Fruit fly (Drosophila melanogaster): ENCODE results near the gene tfc.
A peak's percentile ranks its signal among the peaks of the same experiment; 100 is the strongest.

tfc gene

DNA sequence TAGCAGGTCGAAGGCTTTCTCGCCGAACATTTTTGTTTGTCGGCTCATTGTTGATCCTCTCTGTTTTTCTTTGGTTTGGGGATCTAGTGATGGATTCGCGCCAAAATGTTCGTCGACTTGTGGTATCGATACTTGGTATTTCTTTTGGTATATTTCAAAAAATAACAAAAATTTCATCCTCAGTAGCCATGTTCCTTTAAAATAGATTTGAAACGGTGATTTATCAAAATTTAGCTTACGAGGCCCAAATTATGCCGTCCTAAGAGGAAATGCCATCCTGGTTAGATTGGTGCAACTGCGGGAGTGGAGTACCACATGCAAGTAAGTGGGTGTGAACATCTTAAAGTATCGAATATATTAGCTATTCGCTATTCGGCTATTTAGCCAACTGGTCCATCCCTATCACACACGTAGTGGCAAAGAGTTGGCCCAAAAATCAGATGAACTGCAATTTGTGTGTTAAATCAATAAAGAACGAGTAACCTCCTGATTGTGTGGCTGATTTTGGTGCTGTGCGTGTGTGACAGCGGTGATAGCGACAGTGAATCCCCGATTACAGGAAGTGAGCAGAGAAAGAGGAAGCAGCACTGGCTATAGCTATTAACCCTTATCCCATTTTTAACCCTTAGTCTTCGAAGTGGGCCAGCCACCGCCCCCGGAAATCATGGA is 8.5 kb upstream of the tfc start, which contains the start of the genes Psf1 and Sac1 (continued):
- no peak for TF ChIP-seq run (tag; optimal IDR thresholded peaks at IDR 0.05)
- TF ChIP-seq dan (GFP tag; IDR thresholded peaks at IDR 0.05), result no peak
- TF ChIP-seq CG5245 (GFP tag; optimal IDR thresholded peaks at IDR 0.05), result peak; percentile 22
- peak; percentile 76 for TF ChIP-seq lilli (GFP tag; optimal IDR thresholded peaks at IDR 0.05)
- peak; percentile 80 for TF ChIP-seq CG14860 (GFP tag; IDR thresholded peaks at IDR 0.05; ENCODE audit: partially characterized antibody)
- peak; percentile 87 for TF ChIP-seq sens (GFP tag)
- peak; percentile 78 for TF ChIP-seq Bgb (GFP tag; IDR thresholded peaks at IDR 0.05; ENCODE audit: partially characterized antibody)
- peak in 1 of 2 experiments; percentile 27 for TF ChIP-seq insv (GFP tag; optimal IDR thresholded peaks at IDR 0.05)
- TF ChIP-seq CG11456 (GFP tag; IDR thresholded peaks at IDR 0.05), result peak; percentile 34; the same call in 1 of the 3 replicates
- peak; percentile 55 for TF ChIP-seq ind (GFP tag; optimal IDR thresholded peaks at IDR 0.05)
- TF ChIP-seq H15 (GFP tag; IDR thresholded peaks at IDR 0.05), result no peak
- peak; percentile 58; the same call in 1 of the 3 replicates for TF ChIP-seq dysf (GFP tag; IDR thresholded peaks at IDR 0.05)
- peak; percentile 38 for TF ChIP-seq CG8089 (GFP tag; optimal IDR thresholded peaks at IDR 0.05)
- TF ChIP-seq Max (GFP tag; optimal IDR thresholded peaks at IDR 0.05), result peak; percentile 60
- peak; percentile 74 for TF ChIP-seq dm (GFP tag; optimal IDR thresholded peaks at IDR 0.05)
- TF ChIP-seq NfI (GFP tag; optimal IDR thresholded peaks at IDR 0.05), result peak; percentile 53
- 0 out of 2 replicates have a peak, but pooled peaks have one; percentile 32 for TF ChIP-seq cas (GFP tag; IDR thresholded peaks at IDR 0.05)
- TF ChIP-seq CG15601 (tag; optimal IDR thresholded peaks at IDR 0.05), result peak; percentile 60
- TF ChIP-seq zen2 (GFP tag; IDR thresholded peaks at IDR 0.05; ENCODE audit: partially characterized antibody), result peak; percentile 53; the same call in 1 of the 3 replicates
- no peak for TF ChIP-seq peb (GFP tag; IDR thresholded peaks at IDR 0.05)
- TF ChIP-seq TFAM (GFP tag; optimal IDR thresholded peaks at IDR 0.05), result no peak
- TF ChIP-seq CG10565 (GFP tag; optimal IDR thresholded peaks at IDR 0.05), result no peak
- TF ChIP-seq Stat92E (GFP tag; optimal IDR thresholded peaks at IDR 0.05), result peak in 1 of 3 experiments; percentile 66
- peak; percentile 22 for TF ChIP-seq zen (tag; optimal IDR thresholded peaks at IDR 0.05)
- peak; percentile 76 for TF ChIP-seq phol (tag; optimal IDR thresholded peaks at IDR 0.05)
- peak; percentile 7 for TF ChIP-seq eyg (GFP tag; optimal IDR thresholded peaks at IDR 0.05)
- TF ChIP-seq grau (tag; optimal IDR thresholded peaks at IDR 0.05), result peak; percentile 58
- peak; percentile 95 for TF ChIP-seq Scr (GFP tag; IDR thresholded peaks at IDR 0.05; ENCODE audit: partially characterized antibody)
- TF ChIP-seq gcm2 (GFP tag; optimal IDR thresholded peaks at IDR 0.05), result no peak
- peak; percentile 93 for TF ChIP-seq knrl (GFP tag; IDR thresholded peaks at IDR 0.05; ENCODE audit: partially characterized antibody)
- peak; percentile 71 for TF ChIP-seq Lhr (GFP tag; optimal IDR thresholded peaks at IDR 0.05)
- TF ChIP-seq az2 (GFP tag; optimal IDR thresholded peaks at IDR 0.05), result no peak
- TF ChIP-seq CG1603 (tag; optimal IDR thresholded peaks at IDR 0.05), result peak; percentile 71
- TF ChIP-seq CHES-1-like (GFP tag; optimal IDR thresholded peaks at IDR 0.05), result peak; percentile 66
- TF ChIP-seq grn (GFP tag; optimal IDR thresholded peaks at IDR 0.05), result no peak
- peak; percentile 23 for TF ChIP-seq Meics (GFP tag; optimal IDR thresholded peaks at IDR 0.05)
- peak; percentile 4 for TF ChIP-seq pb (GFP tag; optimal IDR thresholded peaks at IDR 0.05)
- TF ChIP-seq Camta (GFP tag; optimal IDR thresholded peaks at IDR 0.05), result peak; percentile 2
- TF ChIP-seq CG3065 (GFP tag; optimal IDR thresholded peaks at IDR 0.05), result peak; percentile 41
- TF ChIP-seq danr (GFP tag; IDR thresholded peaks at IDR 0.05), result no peak
- TF ChIP-seq nmo (GFP tag; optimal IDR thresholded peaks at IDR 0.05), result peak; percentile 80
- TF ChIP-seq unc-4 (GFP tag; IDR thresholded peaks at IDR 0.05; ENCODE audit: partially characterized antibody), result peak; percentile 89
- TF ChIP-seq Xrp1 (GFP tag; IDR thresholded peaks at IDR 0.05), result peak; percentile 45; the same call in 1 of the 2 replicates
- no peak for TF ChIP-seq CG32767 (GFP tag; IDR thresholded peaks at IDR 0.05)
- TF ChIP-seq CG16815 (GFP tag; optimal IDR thresholded peaks at IDR 0.05), result peak; percentile 5
- TF ChIP-seq CG6689 (GFP tag; IDR thresholded peaks at IDR 0.05), result peak; percentile 41; the same call in 1 of the 2 replicates
- peak; percentile 46 for TF ChIP-seq CG9727 (GFP tag; optimal IDR thresholded peaks at IDR 0.05)
- TF ChIP-seq BtbVII (GFP tag; optimal IDR thresholded peaks at IDR 0.05), result no peak
- no peak for TF ChIP-seq B-H1 (GFP tag; IDR thresholded peaks at IDR 0.05)

All from whole organism, embryonic.